Worm (Caenorhabditis elegans): ENCODE results near the gene D1044.1.

ce11 chrIII:5582766-5583165 lies 38.7 kb downstream of the D1044.1 start, which contains the start of the genes F56D2.8 and uev-2:
- TF ChIP-seq nhr-76 (tag; optimal IDR thresholded peaks at IDR 0.05) (no peak), lin-15B (tag; optimal IDR thresholded peaks at IDR 0.05) (no peak), unc-62 (GFP tag; optimal IDR thresholded peaks at IDR 0.05) (no peak), mdl-1 (tag; optimal IDR thresholded peaks at IDR 0.05) (no peak), nhr-12 (tag; optimal IDR thresholded peaks at IDR 0.05) (no peak), fkh-10 (GFP tag; optimal IDR thresholded peaks at IDR 0.05) (no peak), ZK546.5 (tag; optimal IDR thresholded peaks at IDR 0.05) (no peak), skn-1 (tag; optimal IDR thresholded peaks at IDR 0.05) (no peak), nhr-25 (tag; optimal IDR thresholded peaks at IDR 0.05) (no peak), aly-2 (tag; optimal IDR thresholded peaks at IDR 0.05) (no peak)
